Fruit fly (Drosophila melanogaster): ENCODE data around the gene Sh3beta.
A peak's percentile ranks its signal among the peaks of the same experiment; 100 is the strongest.

Gene Sh3beta

DNA sequence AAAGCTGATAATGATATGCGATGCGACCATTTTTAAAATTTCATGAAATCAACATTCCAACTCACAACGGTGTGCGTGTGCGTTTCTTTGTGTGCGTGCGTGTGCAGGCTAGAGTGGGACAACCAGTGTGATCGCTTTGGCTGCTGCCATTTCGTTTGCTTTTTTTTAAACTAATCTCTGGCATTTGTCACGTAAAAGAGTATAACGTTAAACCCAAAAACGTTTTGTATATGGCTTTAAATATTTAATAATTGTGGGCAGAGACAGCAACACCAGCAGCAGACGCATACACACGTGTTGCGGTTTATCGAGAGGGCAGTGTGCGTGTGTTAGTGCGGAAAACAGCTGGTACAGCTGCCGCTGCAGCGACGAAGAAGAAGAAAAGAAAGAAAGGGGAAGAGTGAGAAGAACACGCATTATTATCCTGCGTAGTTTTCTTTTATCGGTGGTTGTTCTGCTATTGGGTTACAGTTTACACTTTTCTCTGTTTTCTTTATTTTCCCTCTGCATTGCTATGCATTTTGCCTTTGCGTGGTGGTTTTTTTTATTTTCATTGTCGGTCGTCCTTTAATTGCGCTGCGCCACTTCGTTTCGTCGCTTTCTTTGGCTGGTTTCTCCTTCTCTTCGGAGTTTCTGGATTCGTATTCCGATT, 1.3 kb upstream of the Sh3beta start (continued):
- 0 out of 3 replicates have a peak, but pooled peaks have one; percentile 26 for TF ChIP-seq CG6791 (GFP tag; IDR thresholded peaks at IDR 0.05; ENCODE audit: partially characterized antibody)
- TF ChIP-seq CG1602 (GFP tag; optimal IDR thresholded peaks at IDR 0.05): no peak
- TF ChIP-seq Oli (tag; optimal IDR thresholded peaks at IDR 0.05): no peak
- no peak for TF ChIP-seq odd (GFP tag; optimal IDR thresholded peaks at IDR 0.05)
- no peak for TF ChIP-seq CG34224 (GFP tag; IDR thresholded peaks at IDR 0.05; ENCODE audit: partially characterized antibody)
- no peak for TF ChIP-seq CG4404 (GFP tag; IDR thresholded peaks at IDR 0.05)
- TF ChIP-seq gcm (GFP tag; optimal IDR thresholded peaks at IDR 0.05): peak; percentile 15
- no peak for TF ChIP-seq klu (GFP tag; IDR thresholded peaks at IDR 0.05)
- no peak for TF ChIP-seq CHES-1-like (GFP tag; optimal IDR thresholded peaks at IDR 0.05)
- no peak for TF ChIP-seq Sry-β (GFP tag; optimal IDR thresholded peaks at IDR 0.05)
- TF ChIP-seq Rx (GFP tag; IDR thresholded peaks at IDR 0.05): no peak
- no peak for TF ChIP-seq CG7928 (GFP tag; optimal IDR thresholded peaks at IDR 0.05)
- no peak for TF ChIP-seq Hmr (GFP tag; optimal IDR thresholded peaks at IDR 0.05)
- no peak for TF ChIP-seq seq (GFP tag; IDR thresholded peaks at IDR 0.05)
- no peak for TF ChIP-seq CG16779 (GFP tag; IDR thresholded peaks at IDR 0.05)
- TF ChIP-seq stc (GFP tag; IDR thresholded peaks at IDR 0.05): no peak
- no peak for TF ChIP-seq corto (GFP tag; optimal IDR thresholded peaks at IDR 0.05)
- TF ChIP-seq ranshi (GFP tag; IDR thresholded peaks at IDR 0.05): no peak
- TF ChIP-seq CG11504 (tag; optimal IDR thresholded peaks at IDR 0.05): no peak
- no peak for TF ChIP-seq z (GFP tag; IDR thresholded peaks at IDR 0.05)
- TF ChIP-seq CG6272 (GFP tag; IDR thresholded peaks at IDR 0.05): no peak
- no peak for TF ChIP-seq stwl (tag; optimal IDR thresholded peaks at IDR 0.05)
- no peak for TF ChIP-seq Sox100B (GFP tag; optimal IDR thresholded peaks at IDR 0.05)
- TF ChIP-seq CG4424 (GFP tag; optimal IDR thresholded peaks at IDR 0.05): no peak
- no peak for TF ChIP-seq wek (GFP tag; optimal IDR thresholded peaks at IDR 0.05)
- no peak for TF ChIP-seq sr (GFP tag; IDR thresholded peaks at IDR 0.05)
- TF ChIP-seq CG7556 (GFP tag; optimal IDR thresholded peaks at IDR 0.05): no peak
- no peak for TF ChIP-seq CG9876 (GFP tag; optimal IDR thresholded peaks at IDR 0.05)
- no peak for TF ChIP-seq ash1 (GFP tag; optimal IDR thresholded peaks at IDR 0.05)
- TF ChIP-seq abd-A (tag; optimal IDR thresholded peaks at IDR 0.05): no peak
- no peak for TF ChIP-seq CG17359 (tag; optimal IDR thresholded peaks at IDR 0.05)
- TF ChIP-seq run (tag; optimal IDR thresholded peaks at IDR 0.05): peak; percentile 88
- TF ChIP-seq Lpt (GFP tag; optimal IDR thresholded peaks at IDR 0.05): no peak
- no peak for TF ChIP-seq ind (GFP tag; optimal IDR thresholded peaks at IDR 0.05)
- TF ChIP-seq Atf-2 (GFP tag; optimal IDR thresholded peaks at IDR 0.05): no peak
- TF ChIP-seq CG8359 (GFP tag; optimal IDR thresholded peaks at IDR 0.05; ENCODE audit: borderline replicate concordance): no peak
- TF ChIP-seq CG17612 (GFP tag; IDR thresholded peaks at IDR 0.05): no peak
- no peak for TF ChIP-seq MTF-1 (GFP tag; optimal IDR thresholded peaks at IDR 0.05; ENCODE audit: borderline replicate concordance)
- TF ChIP-seq p53 (GFP tag; optimal IDR thresholded peaks at IDR 0.05): no peak
- TF ChIP-seq gt (GFP tag; IDR thresholded peaks at IDR 0.05): no peak
- TF ChIP-seq CG17802 (tag; optimal IDR thresholded peaks at IDR 0.05): no peak
- TF ChIP-seq CG10209 (GFP tag; optimal IDR thresholded peaks at IDR 0.05): no peak
- TF ChIP-seq esg (GFP tag; conservative IDR thresholded peaks at IDR 0.05): no peak
- peak; percentile 81 for TF ChIP-seq dm (GFP tag; optimal IDR thresholded peaks at IDR 0.05)
- no peak for TF ChIP-seq gce (GFP tag; IDR thresholded peaks at IDR 0.05)
- no peak for TF ChIP-seq NfI (GFP tag; optimal IDR thresholded peaks at IDR 0.05)
- no peak for TF ChIP-seq CG10462 (GFP tag; optimal IDR thresholded peaks at IDR 0.05)
- no peak for TF ChIP-seq CG11560 (tag; IDR thresholded peaks at IDR 0.05)
- TF ChIP-seq CG2120 (GFP tag; optimal IDR thresholded peaks at IDR 0.05): no peak
- no peak for TF ChIP-seq D (optimal IDR thresholded peaks at IDR 0.05)
- TF ChIP-seq D (GFP tag; optimal IDR thresholded peaks at IDR 0.05): no peak
